Fruit fly (Drosophila melanogaster) whole organism, prepupa: ENCODE measurements around the gene CG16813.
A peak's percentile ranks its signal among the peaks of the same experiment; 100 is the strongest.
"Not testable (repeated sequence)": the region's sequence is repeated elsewhere in the genome, so short reads cannot be mapped to it uniquely, and the experiment has no call there.

Source experiments
- CG10631 ChIP-seq: fragments of 200-800 bp; sonication (Bioruptor generic); optimal IDR thresholded peaks from 2 replicates; lab custom pipeline; 2016; ENCODE audit warnings: missing biosample characterization, missing genetic modification characterization
- CG10669 ChIP-seq: fragments of 200-800 bp; sonication (Bioruptor generic); optimal IDR thresholded peaks from 3 replicates; lab custom pipeline; 2018; ENCODE audit warnings: missing biosample characterization, mild to moderate bottlenecking, missing genetic modification characterization, moderate library complexity
- CG11294 ChIP-seq: fragments of 200-800 bp; sonication (Bioruptor generic); IDR thresholded peaks from 2 replicates; pipeline ENCODE4 v1.3.6; 2022; ENCODE audit warnings: missing biosample characterization, missing genetic modification characterization
- CG11762 ChIP-seq: fragments of 200-800 bp; sonication (Bioruptor generic); optimal IDR thresholded peaks from 3 replicates; lab custom pipeline; 2016; ENCODE audit warnings: missing biosample characterization, missing genetic modification characterization; ENCODE audit not compliant: insufficient read depth
- CG15336 ChIP-seq: fragments of 200-800 bp; sonication (Bioruptor generic); IDR thresholded peaks from 2 replicates; pipeline ENCODE4 v1.3.6; 2022; ENCODE audit warnings: missing biosample characterization, missing genetic modification characterization
- CG1621 ChIP-seq: fragments of 200-800 bp; sonication (Bioruptor generic); optimal IDR thresholded peaks from 3 replicates; lab custom pipeline; 2018; ENCODE audit warnings: missing biosample characterization, mild to moderate bottlenecking, missing genetic modification characterization
- CG16779 ChIP-seq: fragments of 200-800 bp; sonication (Bioruptor generic); optimal IDR thresholded peaks from 3 replicates; lab custom pipeline; 2017; ENCODE audit warnings: missing biosample characterization, mild to moderate bottlenecking, missing genetic modification characterization
- CG3032 ChIP-seq: fragments of 200-800 bp; optimal IDR thresholded peaks from 2 replicates; lab custom pipeline; 2019; ENCODE audit warnings: missing biosample characterization, mild to moderate bottlenecking, missing genetic modification characterization, moderate library complexity
- CG31627 ChIP-seq: fragments of 200-800 bp; sonication (Bioruptor generic); optimal IDR thresholded peaks from 3 replicates; lab custom pipeline; 2016; ENCODE audit warnings: missing biosample characterization, missing genetic modification characterization
- CG6163 ChIP-seq: fragments of 200-800 bp; sonication (Bioruptor generic); IDR thresholded peaks from 3 replicates; pipeline ENCODE4 v1.3.6; 2022; ENCODE audit warnings: missing biosample characterization, missing genetic modification characterization
- CG8632 ChIP-seq: fragments of 200-800 bp; sonication (Bioruptor generic); optimal IDR thresholded peaks from 3 replicates; lab custom pipeline; 2016; ENCODE audit warnings: missing biosample characterization, missing genetic modification characterization
- Eip78C ChIP-seq: fragments of 200-800 bp; sonication (Bioruptor generic); peaks from one replicate; lab custom pipeline; 2016; ENCODE audit warnings: missing biosample characterization, missing genetic modification characterization
- Hr39 ChIP-seq: fragments of 200-800 bp; sonication (Bioruptor generic); optimal IDR thresholded peaks from 2 replicates; lab custom pipeline; 2016; ENCODE audit warnings: missing biosample characterization, missing genetic modification characterization
- Hr4 ChIP-seq: fragments of 200-800 bp; sonication (Bioruptor generic); optimal IDR thresholded peaks from 3 replicates; lab custom pipeline; 2016; ENCODE audit warnings: missing biosample characterization, missing genetic modification characterization
- Lpt ChIP-seq: fragments of 200-800 bp; sonication (Bioruptor generic); optimal IDR thresholded peaks from 3 replicates; lab custom pipeline; 2016; ENCODE audit warnings: missing biosample characterization, missing genetic modification characterization
- Sox14 ChIP-seq: fragments of 200-800 bp; sonication (Bioruptor generic); optimal IDR thresholded peaks from 3 replicates; lab custom pipeline; 2016; ENCODE audit warnings: missing biosample characterization, missing genetic modification characterization
- achi ChIP-seq: fragments of 200-800 bp; sonication (Bioruptor generic); optimal IDR thresholded peaks from 3 replicates; lab custom pipeline; 2016; ENCODE audit warnings: missing biosample characterization, missing genetic modification characterization
- cyc ChIP-seq: fragments of 200-800 bp; sonication (Bioruptor generic); optimal IDR thresholded peaks from 3 replicates; lab custom pipeline; 2016; ENCODE audit warnings: missing biosample characterization, missing genetic modification characterization
- dac ChIP-seq: fragments of 200-800 bp; sonication (Bioruptor generic); optimal IDR thresholded peaks from 2 replicates; lab custom pipeline; 2017; ENCODE audit warnings: missing biosample characterization, mild to moderate bottlenecking, missing genetic modification characterization
- dsx ChIP-seq: fragments of 200-800 bp; optimal IDR thresholded peaks from 3 replicates; lab custom pipeline; 2019; ENCODE audit warnings: missing biosample characterization, mild to moderate bottlenecking, missing genetic modification characterization, moderate library complexity; ENCODE audit not compliant: poor library complexity, severe bottlenecking
- eg ChIP-seq: fragments of 200-800 bp; sonication (Bioruptor generic); IDR thresholded peaks from 3 replicates; pipeline ENCODE4 v1.3.6; 2022; ENCODE audit warnings: missing biosample characterization, missing genetic modification characterization
- esn ChIP-seq: fragments of 200-800 bp; sonication (Bioruptor generic); optimal IDR thresholded peaks from 2 replicates; lab custom pipeline; 2016; ENCODE audit warnings: missing biosample characterization, mild to moderate bottlenecking, missing genetic modification characterization, moderate library complexity
- fkh ChIP-seq: fragments of 200-800 bp; sonication (Bioruptor generic); optimal IDR thresholded peaks from 3 replicates; lab custom pipeline; 2017; ENCODE audit warnings: missing biosample characterization, mild to moderate bottlenecking, missing genetic modification characterization, moderate library complexity
- lz ChIP-seq: fragments of 200-800 bp; sonication (Bioruptor generic); optimal IDR thresholded peaks from 3 replicates; lab custom pipeline; 2016; ENCODE audit warnings: missing biosample characterization, missing genetic modification characterization
- net ChIP-seq: fragments of 200-800 bp; sonication (Bioruptor generic); optimal IDR thresholded peaks from 3 replicates; lab custom pipeline; 2016; ENCODE audit warnings: missing biosample characterization, missing genetic modification characterization
- pdm3 ChIP-seq: fragments of 200-800 bp; sonication (Bioruptor generic); optimal IDR thresholded peaks from 3 replicates; lab custom pipeline; 2016; ENCODE audit warnings: missing biosample characterization, missing genetic modification characterization
- ss ChIP-seq, 2 experiments: fragments of 200-800 bp; sonication (Bioruptor generic); optimal IDR thresholded peaks; 2 replicates in 1 of 2; 3 replicates in 1 of 2; lab custom pipeline; 2017 to 2018; ENCODE audit warnings: mild to moderate bottlenecking in 2 of 2, missing biosample characterization in 2 of 2, missing genetic modification characterization in 2 of 2, moderate library complexity in 1 of 2
- svp ChIP-seq: fragments of 200-800 bp; sonication (Bioruptor generic); peaks from one replicate; lab custom pipeline; 2016; ENCODE audit warnings: missing biosample characterization, missing genetic modification characterization
- topi ChIP-seq: fragments of 200-800 bp; sonication (Bioruptor generic); optimal IDR thresholded peaks from 3 replicates; lab custom pipeline; 2016; ENCODE audit warnings: missing biosample characterization, missing genetic modification characterization
- vri ChIP-seq: fragments of 200-800 bp; sonication (Bioruptor generic); optimal IDR thresholded peaks from 3 replicates; lab custom pipeline; 2016; ENCODE audit warnings: missing biosample characterization, mild to moderate bottlenecking, missing genetic modification characterization

The CG16813 gene

dm6 chr2L:13211764-13212265 is 15.5 kb upstream of the CG16813 start, which contains the start of gene CG15482:
Gene CG15482 (minus strand): TSS chr2L:13211814.
- not testable (repeated sequence) for TF ChIP-seq cyc (GFP tag; lab: Kevin White, UChicago); eg (GFP tag; lab: Robert Waterston, UW); fkh (GFP tag; lab: Kevin White, UChicago)

DNA sequence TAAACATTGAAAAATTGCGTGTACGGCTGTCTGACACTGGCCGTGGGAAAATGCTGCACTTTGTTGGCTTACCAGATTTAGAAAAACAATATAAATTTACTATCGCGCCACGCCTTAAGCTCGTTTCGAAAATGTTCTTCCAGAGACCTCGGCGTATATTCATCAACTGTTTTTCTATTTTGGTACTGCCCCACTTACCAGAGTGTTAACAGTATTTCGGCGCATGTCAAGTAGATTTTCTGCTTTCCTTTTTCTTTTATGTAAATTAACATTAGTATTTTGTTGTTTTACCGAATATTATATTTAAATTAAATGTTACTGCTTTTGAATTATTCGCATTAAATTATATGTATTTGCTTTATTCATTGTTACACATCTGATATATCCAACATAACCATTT is 12.3 kb upstream of the CG16813 start, which contains the start of gene kek4:
Gene kek4 (minus strand): TSS at position 341 of the 400 bp plus-strand sequence.
- TF ChIP-seq CG8632 (GFP tag; lab: Kevin White, UChicago) = no peak
- TF ChIP-seq Hr39 (GFP tag; lab: Kevin White, UChicago) = no peak
- TF ChIP-seq svp (GFP tag; lab: Kevin White, UChicago) = no peak
- no peak for TF ChIP-seq Hr4 (GFP tag; lab: Kevin White, UChicago)
- no peak for TF ChIP-seq CG10669 (GFP tag; lab: Kevin White, UChicago)
- no peak for TF ChIP-seq CG11762 (GFP tag; lab: Kevin White, UChicago)
- no peak for TF ChIP-seq pdm3
- no peak for TF ChIP-seq CG16779 (tag; lab: Kevin White, UChicago)
- no peak for TF ChIP-seq Sox14 (GFP tag; lab: Kevin White, UChicago)
- TF ChIP-seq CG11294 (GFP tag; lab: Robert Waterston, UW) = no peak
- TF ChIP-seq net = no peak
- no peak for TF ChIP-seq dsx (GFP tag; lab: Kevin White, UChicago)
- no peak for TF ChIP-seq Lpt
- TF ChIP-seq cyc (GFP tag; lab: Kevin White, UChicago) = no peak
- TF ChIP-seq CG1621 = no peak
- TF ChIP-seq ss (GFP tag; optimal IDR thresholded peaks at IDR 0.05; lab: Kevin White, UChicago) = no peak
- no peak for TF ChIP-seq CG6163 (GFP tag; lab: Robert Waterston, UW)
- TF ChIP-seq vri (GFP tag; lab: Kevin White, UChicago) = no peak

dm6 chr2L:13215640-13216129 is 11.6 kb upstream of the CG16813 start:
- TF ChIP-seq Eip78C (peak; percentile 78), CG15336 (GFP tag; lab: Robert Waterston, UW) (peak; percentile 29; the same call in 1 of the 2 replicates), lz (GFP tag; lab: Kevin White, UChicago) (peak; percentile 11), svp (GFP tag; lab: Kevin White, UChicago) (peak; percentile 92), CG3032 (peak; percentile 9), cyc (GFP tag; lab: Kevin White, UChicago) (peak; percentile 49), fkh (GFP tag; lab: Kevin White, UChicago) (peak; percentile 34), topi (GFP tag; lab: Kevin White, UChicago) (peak; percentile 45), esn (peak; percentile 58)

DNA sequence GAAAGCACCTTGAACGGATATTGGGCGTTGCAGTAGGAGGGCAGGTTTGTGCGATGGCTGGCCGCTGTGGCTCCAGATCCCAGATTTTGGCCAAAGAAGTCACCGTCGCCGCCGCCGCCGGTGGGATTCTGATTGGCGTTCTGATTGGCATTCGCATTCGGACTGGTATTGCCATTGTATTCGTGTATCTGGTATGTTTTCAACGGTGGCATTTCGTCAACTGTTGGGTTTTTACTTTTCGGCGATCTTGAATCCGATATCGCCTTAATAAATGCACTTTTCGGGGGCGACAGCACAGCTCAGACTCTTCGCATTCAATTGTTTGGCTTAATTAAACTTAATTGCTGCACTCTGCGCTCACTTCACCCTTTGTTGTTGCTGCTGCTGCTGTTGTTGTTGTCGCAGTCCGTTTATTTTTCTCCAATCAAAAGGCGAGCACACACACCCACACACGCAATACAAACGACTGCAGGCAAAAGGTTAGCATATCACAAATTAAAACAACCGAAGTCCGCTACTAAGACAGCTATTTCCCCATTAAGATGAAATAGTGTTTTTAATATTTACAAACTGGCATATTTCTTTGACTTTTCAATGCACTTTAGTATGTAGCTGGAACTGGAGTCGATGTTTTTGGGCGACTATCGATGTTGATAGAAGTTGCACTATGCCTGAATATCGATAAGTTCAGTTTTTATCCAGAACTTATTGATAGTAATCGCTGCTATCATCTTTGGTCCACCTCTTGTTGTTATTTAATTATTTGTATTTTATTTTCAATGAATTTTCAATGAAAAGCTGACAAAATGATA is 7.8 kb upstream of the CG16813 start, which contains the start of the genes CG9426 and mRF1:
Gene CG9426 (minus strand): TSS at position 643 of the 812 bp plus-strand sequence.
Gene mRF1 (plus strand): TSS at position 699 of the 812 bp plus-strand sequence.
- no peak for TF ChIP-seq dsx (GFP tag; lab: Kevin White, UChicago)
- TF ChIP-seq esn = peak; percentile 47
- no peak for TF ChIP-seq achi (GFP tag; lab: Kevin White, UChicago)
- TF ChIP-seq dac (GFP tag; lab: Kevin White, UChicago) = no peak
- peak; percentile 80 for TF ChIP-seq svp (GFP tag; lab: Kevin White, UChicago)
- TF ChIP-seq topi (GFP tag; lab: Kevin White, UChicago) = peak; percentile 46
- TF ChIP-seq Sox14 (GFP tag; lab: Kevin White, UChicago) = peak; percentile 65
- peak; percentile 6 for TF ChIP-seq lz (GFP tag; lab: Kevin White, UChicago)
- TF ChIP-seq CG10631 (GFP tag; lab: Kevin White, UChicago) = no peak
- peak; percentile 13 for TF ChIP-seq CG31627 (GFP tag; lab: Kevin White, UChicago)
- peak; percentile 85 for TF ChIP-seq fkh (GFP tag; lab: Kevin White, UChicago)
- peak; percentile 36 for TF ChIP-seq Eip78C
- TF ChIP-seq CG3032 = peak; percentile 21
